Worm (Caenorhabditis elegans) whole organism, late embryonic: ENCODE measurements around the gene Y53F4B.7.

Experiments used
- ceh-18 ChIP-seq: sonication (generic microtip); optimal IDR thresholded peaks from 2 replicates; lab custom pipeline; 2016; ENCODE audit warnings: missing genetic modification characterization, missing compliant biosample characterization
- ceh-24 ChIP-seq: sonication (generic microtip); optimal IDR thresholded peaks from 2 replicates; lab custom pipeline; 2016; ENCODE audit warnings: mild to moderate bottlenecking, missing genetic modification characterization, missing compliant biosample characterization
- ets-4 ChIP-seq: sonication (generic microtip); optimal IDR thresholded peaks from 2 replicates; lab custom pipeline; 2016; ENCODE audit warnings: missing genetic modification characterization, missing compliant biosample characterization
- fax-1 ChIP-seq: sonication (generic microtip); optimal IDR thresholded peaks from 2 replicates; lab custom pipeline; 2016; ENCODE audit warnings: missing genotype, missing genetic modification characterization, missing compliant biosample characterization
- fkh-10 ChIP-seq: fragments of 150-350 bp; optimal IDR thresholded peaks from 2 replicates; lab custom pipeline; 2014; ENCODE audit warnings: missing biosample characterization, missing genetic modification reagents, missing genetic modification characterization
- hlh-30 ChIP-seq: sonication (generic microtip); optimal IDR thresholded peaks from 2 replicates; lab custom pipeline; 2017; ENCODE audit warnings: antibody characterized with exemption, missing genetic modification characterization, missing compliant biosample characterization; ENCODE audit not compliant: insufficient read depth
- sox-2 ChIP-seq: fragments of 200-800 bp; sonication (Bioruptor generic); IDR thresholded peaks from 2 replicates; pipeline ENCODE4 v1.3.6; 2022; ENCODE audit warnings: missing genetic modification reagents, missing genetic modification characterization, missing compliant biosample characterization

- no peak for TF ChIP-seq ceh-18 (tag; lab: Kevin White, UChicago)
- no peak for TF ChIP-seq ceh-24 (tag; lab: Kevin White, UChicago)
- TF ChIP-seq sox-2 (GFP tag; lab: Robert Waterston, UW) = no peak
- no peak for TF ChIP-seq fkh-10 (GFP tag; lab: Kevin White, UChicago)
- TF ChIP-seq ets-4 = no peak
- no peak for TF ChIP-seq hlh-30 (tag; lab: Kevin White, UChicago)
- TF ChIP-seq fax-1 (tag; lab: Kevin White, UChicago) = no peak
Measured at ce11 chrII:15015669-15016068, 23.0 kb downstream of the Y53F4B.7 start.
